Worm (Caenorhabditis elegans) whole organism, L2 larva: ENCODE measurements around the gene hach-1.

ENCODE experiments used
- ama-1 ChIP-seq: fragments of 150-350 bp; optimal IDR thresholded peaks from 2 replicates; lab custom pipeline; 2018; ENCODE audit warnings: inconsistent platforms
- nhr-25 ChIP-seq: fragments of 150-350 bp; sonication (generic microtip); optimal IDR thresholded peaks from 3 replicates; lab custom pipeline; 2014; ENCODE audit warnings: missing biosample characterization, missing genetic modification characterization
- ztf-1 ChIP-seq: fragments of 200-800 bp; sonication (Bioruptor generic); conservative IDR thresholded peaks from 2 replicates; pipeline ENCODE4 v1.3.6; 2022; ENCODE audit warnings: missing genetic modification characterization, missing compliant biosample characterization

ce11 chrIII:5553098-5553497 lies 2.2 kb upstream of the hach-1 start:
- TF ChIP-seq nhr-25 (tag; lab: Kevin White, UChicago) (peak; percentile 62), ama-1 (lab: Kevin White, UChicago) (peak; percentile 46), ztf-1 (no peak)
